Fruit fly (Drosophila melanogaster): Measurements from ENCODE around the gene Rbm13.

dm6 chrX:8863554-8864498 lies 37.7 kb upstream of the Rbm13 start:
- no peak for TF ChIP-seq CTCF (optimal IDR thresholded peaks at IDR 0.05)
- TF ChIP-seq CG8478 (optimal IDR thresholded peaks at IDR 0.05) = no peak
